Worm (Caenorhabditis elegans) whole organism, L1 larva: ENCODE results near the gene T28A8.3.

ENCODE experiments used
- C34B4.2 ChIP-seq: sonication (generic microtip); optimal IDR thresholded peaks from 2 replicates; lab custom pipeline; 2017; ENCODE audit warnings: mild to moderate bottlenecking, missing genetic modification characterization, missing compliant biosample characterization
- alr-1 ChIP-seq: fragments of 200-800 bp; sonication (Bioruptor generic); optimal IDR thresholded peaks from 2 replicates; lab custom pipeline; 2018; ENCODE audit warnings: borderline replicate concordance, mild to moderate bottlenecking, missing genetic modification characterization, missing compliant biosample characterization
- ceh-63 ChIP-seq: fragments of 200-800 bp; sonication (Bioruptor generic); optimal IDR thresholded peaks from 2 replicates; lab custom pipeline; 2018; ENCODE audit warnings: mild to moderate bottlenecking, missing genetic modification characterization, missing compliant biosample characterization
- ceh-82 ChIP-seq, 3 experiments: fragments of 150-350 bp in 1 of 3; sonication (generic microtip) in 2 of 3; optimal IDR thresholded peaks; 2 replicates each; lab custom pipeline; 2014 to 2017; ENCODE audit warnings: missing biosample characterization in 3 of 3, missing genetic modification characterization in 3 of 3
- efl-3 ChIP-seq: fragments of 200-800 bp; sonication (Bioruptor generic); optimal IDR thresholded peaks from 2 replicates; lab custom pipeline; 2018; ENCODE audit warnings: mild to moderate bottlenecking, missing genetic modification characterization, missing compliant biosample characterization
- egl-13 ChIP-seq: sonication (generic microtip); optimal IDR thresholded peaks from 2 replicates; lab custom pipeline; 2016; ENCODE audit warnings: missing genotype, missing genetic modification reagents, missing genetic modification characterization, missing compliant biosample characterization
- egl-27 ChIP-seq, 2 experiments: fragments of 150-350 bp in 1 of 2; sonication (generic microtip); optimal IDR thresholded peaks; 3 replicates each; lab custom pipeline; 2017 to 2018; ENCODE audit warnings: missing biosample characterization in 2 of 2, missing genetic modification characterization in 2 of 2, missing genetic modification reagents in 2 of 2
- elt-2 ChIP-seq: sonication (generic microtip); optimal IDR thresholded peaks from 2 replicates; lab custom pipeline; 2016; ENCODE audit warnings: missing genetic modification characterization, mild to moderate bottlenecking, inconsistent platforms, missing compliant biosample characterization, missing genetic modification reagents
- elt-3 ChIP-seq, 6 experiments: fragments of 150-350 bp in 1 of 6; sonication (generic microtip); optimal IDR thresholded peaks; 2 replicates each; lab custom pipeline; 2017 to 2018; ENCODE audit warnings: missing biosample characterization in 6 of 6, missing genetic modification characterization in 6 of 6, inconsistent platforms in 1 of 6
- ets-5 ChIP-seq: fragments of 200-800 bp; sonication (Bioruptor generic); IDR thresholded peaks from 2 replicates; pipeline ENCODE4 v1.3.6; 2022; ENCODE audit warnings: missing genetic modification characterization, missing compliant biosample characterization
- fkh-10 ChIP-seq: sonication (generic microtip); optimal IDR thresholded peaks from 2 replicates; lab custom pipeline; 2017; ENCODE audit warnings: missing biosample characterization, missing genetic modification reagents, missing genetic modification characterization
- fos-1 ChIP-seq: fragments of 150-350 bp; optimal IDR thresholded peaks from 2 replicates; lab custom pipeline; 2014; ENCODE audit warnings: missing biosample characterization, missing genetic modification characterization
- hlh-4 ChIP-seq: sonication (generic microtip); optimal IDR thresholded peaks from 2 replicates; lab custom pipeline; 2016; ENCODE audit warnings: mild to moderate bottlenecking, missing genetic modification characterization, missing compliant biosample characterization
- jun-1 ChIP-seq: fragments of 150-350 bp; optimal IDR thresholded peaks from 2 replicates; lab custom pipeline; 2014; ENCODE audit warnings: missing biosample characterization, missing genetic modification reagents, missing genetic modification characterization
- lin-15B ChIP-seq: fragments of 150-350 bp; sonication (generic microtip); optimal IDR thresholded peaks from 3 replicates; lab custom pipeline; 2014; ENCODE audit warnings: missing biosample characterization, missing genetic modification characterization
- lin-35 ChIP-seq, 2 experiments: fragments of 150-350 bp; optimal IDR thresholded peaks; 2 replicates each; lab custom pipeline; 2014; ENCODE audit warnings: missing biosample characterization in 2 of 2, missing genetic modification characterization in 2 of 2, missing genetic modification reagents in 2 of 2
- lin-39 ChIP-seq: fragments of 150-350 bp; optimal IDR thresholded peaks from 2 replicates; lab custom pipeline; 2014; ENCODE audit warnings: missing biosample characterization, missing genetic modification reagents, missing genetic modification characterization
- lsy-2 ChIP-seq, 2 experiments: fragments of 150-350 bp; optimal IDR thresholded peaks; 2 replicates each; lab custom pipeline; 2014; ENCODE audit warnings: missing biosample characterization in 2 of 2, missing genetic modification characterization in 2 of 2
- mab-9 ChIP-seq: fragments of 200-800 bp; sonication (Bioruptor generic); IDR thresholded peaks from 2 replicates; pipeline ENCODE4 v1.3.6; 2022; ENCODE audit warnings: missing genetic modification reagents, missing genetic modification characterization, missing compliant biosample characterization
- mdl-1 ChIP-seq, 2 experiments: fragments of 150-350 bp; optimal IDR thresholded peaks; 2 replicates each; lab custom pipeline; 2014 to 2017; ENCODE audit warnings: missing biosample characterization in 2 of 2, missing genetic modification characterization in 2 of 2, inconsistent platforms in 1 of 2
- mef-2 ChIP-seq: fragments of 150-350 bp; optimal IDR thresholded peaks from 2 replicates; lab custom pipeline; 2014; ENCODE audit warnings: missing biosample characterization, missing genetic modification characterization
- nhr-20 ChIP-seq: sonication (generic microtip); optimal IDR thresholded peaks from 2 replicates; lab custom pipeline; 2016; ENCODE audit warnings: mild to moderate bottlenecking, missing genetic modification characterization, missing compliant biosample characterization
- nhr-237 ChIP-seq: fragments of 150-350 bp; optimal IDR thresholded peaks from 2 replicates; lab custom pipeline; 2014; ENCODE audit warnings: missing biosample characterization, missing genetic modification characterization
- nhr-28 ChIP-seq: fragments of 150-350 bp; optimal IDR thresholded peaks from 2 replicates; lab custom pipeline; 2014; ENCODE audit warnings: missing biosample characterization, missing genetic modification characterization
- nhr-47 ChIP-seq: sonication (generic microtip); optimal IDR thresholded peaks from 2 replicates; lab custom pipeline; 2016; ENCODE audit warnings: mild to moderate bottlenecking, missing genetic modification characterization, moderate library complexity, missing compliant biosample characterization
- nhr-71 ChIP-seq: sonication (generic microtip); optimal IDR thresholded peaks from 2 replicates; lab custom pipeline; 2016; ENCODE audit warnings: mild to moderate bottlenecking, missing genetic modification characterization, moderate library complexity, missing compliant biosample characterization
- nhr-76 ChIP-seq: sonication (generic microtip); optimal IDR thresholded peaks from 2 replicates; lab custom pipeline; 2017; ENCODE audit warnings: missing biosample characterization, missing genetic modification characterization
- nhr-84 ChIP-seq: sonication (generic microtip); optimal IDR thresholded peaks from 2 replicates; lab custom pipeline; 2017; ENCODE audit warnings: missing biosample characterization, missing genetic modification characterization
- nhr-85 ChIP-seq: sonication (generic microtip); peaks from one replicate; lab custom pipeline; 2016; ENCODE audit warnings: missing genetic modification characterization, inconsistent platforms, missing compliant biosample characterization
- pax-3 ChIP-seq: fragments of 200-800 bp; sonication (Bioruptor generic); optimal IDR thresholded peaks from 2 replicates; lab custom pipeline; 2018; ENCODE audit warnings: mild to moderate bottlenecking, missing genetic modification characterization, moderate library complexity, missing compliant biosample characterization
- pqm-1 ChIP-seq: sonication (generic microtip); optimal IDR thresholded peaks from 3 replicates; lab custom pipeline; 2017; ENCODE audit warnings: missing biosample characterization, missing genetic modification characterization
- rnt-1 ChIP-seq: sonication (generic microtip); optimal IDR thresholded peaks from 2 replicates; lab custom pipeline; 2016; ENCODE audit warnings: mild to moderate bottlenecking, missing genetic modification characterization, moderate library complexity, missing compliant biosample characterization
- skn-1 ChIP-seq: fragments of 150-350 bp; optimal IDR thresholded peaks from 2 replicates; lab custom pipeline; 2014; ENCODE audit warnings: missing biosample characterization, missing genetic modification characterization
- sptf-1 ChIP-seq: fragments of 150-350 bp; optimal IDR thresholded peaks from 2 replicates; lab custom pipeline; 2014; ENCODE audit warnings: missing biosample characterization, missing genetic modification characterization
- sup-37 ChIP-seq: fragments of 200-800 bp; sonication (Bioruptor generic); optimal IDR thresholded peaks from 2 replicates; lab custom pipeline; 2018; ENCODE audit warnings: mild to moderate bottlenecking, missing genetic modification characterization, missing compliant biosample characterization
- unc-98 ChIP-seq: fragments of 200-800 bp; sonication (Bioruptor generic); IDR thresholded peaks from 2 replicates; pipeline ENCODE4 v1.3.6; 2022; ENCODE audit warnings: missing genetic modification characterization, missing compliant biosample characterization
- zag-1 ChIP-seq: fragments of 150-350 bp; optimal IDR thresholded peaks from 2 replicates; lab custom pipeline; 2014; ENCODE audit warnings: missing biosample characterization, missing genetic modification characterization
- zip-4 ChIP-seq: fragments of 200-800 bp; sonication (Bioruptor generic); optimal IDR thresholded peaks from 2 replicates; lab custom pipeline; 2018; ENCODE audit warnings: mild to moderate bottlenecking, missing genetic modification characterization, moderate library complexity, missing compliant biosample characterization
- ztf-11 ChIP-seq, 2 experiments: sonication (generic microtip); optimal IDR thresholded peaks; 2 replicates each; lab custom pipeline; 2016 to 2017; ENCODE audit warnings: missing genetic modification characterization in 2 of 2, missing biosample characterization in 1 of 2, missing compliant biosample characterization in 1 of 2
- ztf-4 ChIP-seq: fragments of 150-350 bp; optimal IDR thresholded peaks from 2 replicates; lab custom pipeline; 2014; ENCODE audit warnings: missing biosample characterization, missing genetic modification characterization

The T28A8.3 gene

ce11 chrIII:13462965-13463783 lies 42.6 kb upstream of the T28A8.3 start, which contains the start of gene ant-1.1 (continued):
- TF ChIP-seq elt-2 (tag; lab: Kevin White, UChicago) (peak; percentile 59), egl-13 (peak; percentile 90), egl-27 (tag; optimal IDR thresholded peaks at IDR 0.05; lab: Kevin White, UChicago) (peak in 1 of 2 experiments; percentile 32), elt-3 (tag; optimal IDR thresholded peaks at IDR 0.05; lab: Kevin White, UChicago) (peak in 5 of 6 experiments; percentile 39 to 86 (median 60)), lin-15B (tag; lab: Kevin White, UChicago) (peak; percentile 94), nhr-237 (tag; lab: Kevin White, UChicago) (peak; percentile 49), unc-98 (peak; percentile 67; the same call in 1 of the 2 replicates), mab-9 (GFP tag; lab: Robert Waterston, UW) (peak; percentile 93), jun-1 (peak; percentile 94), rnt-1 (peak; percentile 96), fkh-10 (peak; percentile 70), sup-37 (GFP tag; lab: Kevin White, UChicago) (peak; percentile 87), ztf-11 (tag; optimal IDR thresholded peaks at IDR 0.05; lab: Kevin White, UChicago) (peak in 1 of 2 experiments; percentile 87), sptf-1 (tag; lab: Kevin White, UChicago) (no peak), nhr-76 (tag; lab: Kevin White, UChicago) (no peak), nhr-47 (tag; lab: Kevin White, UChicago) (peak; percentile 98), nhr-71 (tag; lab: Kevin White, UChicago) (peak; percentile 98), ceh-63 (no peak), lsy-2 (tag; optimal IDR thresholded peaks at IDR 0.05; lab: Kevin White, UChicago) (peak; percentile 99), fos-1 (tag; lab: Kevin White, UChicago) (peak; percentile 72), zag-1 (tag; lab: Kevin White, UChicago) (no peak), ceh-82 (tag; optimal IDR thresholded peaks at IDR 0.05; lab: Kevin White, UChicago) (peak; percentile 87 to 99 (median 95)), nhr-84 (tag; lab: Kevin White, UChicago) (no peak), C34B4.2 (tag; lab: Kevin White, UChicago) (peak; percentile 100), mef-2 (tag; lab: Kevin White, UChicago) (peak; percentile 71), alr-1 (tag; lab: Kevin White, UChicago) (no peak), skn-1 (peak; percentile 94), ztf-4 (tag; lab: Kevin White, UChicago) (peak; percentile 85), efl-3 (GFP tag; lab: Kevin White, UChicago) (peak; percentile 16), nhr-20 (tag; lab: Kevin White, UChicago) (peak; percentile 95), nhr-85 (peak; percentile 96), pqm-1 (tag; lab: Kevin White, UChicago) (no peak), hlh-4 (tag; lab: Kevin White, UChicago) (peak; percentile 37), zip-4 (GFP tag; lab: Kevin White, UChicago) (peak; percentile 87), ets-5 (GFP tag; lab: Robert Waterston, UW) (no peak), nhr-28 (no peak), lin-39 (tag; lab: Kevin White, UChicago) (peak; percentile 75), pax-3 (tag; lab: Kevin White, UChicago) (peak; percentile 96), lin-35 (GFP tag; optimal IDR thresholded peaks at IDR 0.05; lab: Kevin White, UChicago) (peak; percentile 98), mdl-1 (tag; optimal IDR thresholded peaks at IDR 0.05; lab: Kevin White, UChicago) (peak in 1 of 2 experiments; percentile 73)
- TF ChIP-seq, all 84 proteins: peak for 66
